Worm (Caenorhabditis elegans): Measurements from ENCODE around the gene F07G11.1.

F07G11.1 gene

DNA sequence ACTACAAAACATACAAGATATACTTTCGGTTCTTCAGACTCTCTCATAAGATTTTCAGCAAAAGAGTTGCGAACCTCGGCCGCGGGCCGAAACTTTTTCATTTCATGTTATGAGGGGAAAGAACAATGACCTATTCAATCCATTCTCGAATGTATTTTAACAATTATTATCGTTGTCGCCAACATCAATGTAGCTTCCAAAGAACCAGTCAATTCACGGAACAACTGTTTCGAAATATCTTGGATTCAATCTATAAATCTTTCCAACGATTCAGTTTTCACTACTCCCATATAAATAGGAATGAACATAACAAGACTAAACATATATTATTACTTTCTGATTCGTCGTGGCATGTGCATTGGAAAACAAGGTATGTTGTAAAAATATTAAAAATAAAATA lies at the start of gene F07G11.1:
Gene F07G11.1, plus strand, starts transcription at position 301 of the 400 bp plus-strand sequence.
- TF ChIP-seq tbx-37 (GFP tag; conservative IDR thresholded peaks at IDR 0.05) (no peak), hnd-1 (tag; optimal IDR thresholded peaks at IDR 0.05) (no peak), ceh-13 (GFP tag; optimal IDR thresholded peaks at IDR 0.05) (no peak), B0310.2 (tag; optimal IDR thresholded peaks at IDR 0.05) (no peak), hmbx-1 (tag; optimal IDR thresholded peaks at IDR 0.05) (no peak)

DNA sequence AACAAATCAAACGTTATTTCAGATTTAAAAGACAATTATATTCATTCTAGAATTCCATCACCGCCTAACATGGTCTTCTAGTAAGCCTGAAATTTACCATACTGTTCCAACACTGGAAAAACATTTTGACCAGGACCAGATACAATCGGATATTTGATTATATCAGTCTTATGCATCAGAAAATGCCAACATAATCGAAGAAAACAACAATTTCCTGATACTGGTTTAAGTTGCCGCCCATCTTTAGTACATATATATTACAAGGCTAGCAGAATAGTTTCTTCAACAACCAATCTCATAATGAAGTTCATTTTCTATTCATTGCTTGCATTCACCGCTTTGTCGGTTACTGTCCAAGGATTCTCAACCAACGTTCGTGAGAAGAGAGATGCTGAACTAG lies 48.2 kb upstream of the F07G11.1 start, which contains the start of gene C13A2.12:
Gene C13A2.12, plus strand, starts transcription at position 301 of the 400 bp plus-strand sequence.
- no peak for TF ChIP-seq F13C5.2 (tag; optimal IDR thresholded peaks at IDR 0.05)
- no peak for TF ChIP-seq tbx-11 (GFP tag; IDR thresholded peaks at IDR 0.05)
- TF ChIP-seq tra-4 (tag; optimal IDR thresholded peaks at IDR 0.05), result no peak
- TF ChIP-seq ceh-36 (tag; optimal IDR thresholded peaks at IDR 0.05), result no peak
- no peak for TF ChIP-seq ceh-13 (GFP tag; optimal IDR thresholded peaks at IDR 0.05)
- TF ChIP-seq hmg-4 (GFP tag; optimal IDR thresholded peaks at IDR 0.05), result no peak
- no peak for TF ChIP-seq flt-1 (GFP tag; IDR thresholded peaks at IDR 0.05)
- TF ChIP-seq hmbx-1 (tag; optimal IDR thresholded peaks at IDR 0.05), result no peak
- no peak for TF ChIP-seq aly-1 (tag; optimal IDR thresholded peaks at IDR 0.05)
- TF ChIP-seq pes-1 (GFP tag; IDR thresholded peaks at IDR 0.05), result no peak
- no peak for TF ChIP-seq sea-1 (GFP tag; conservative IDR thresholded peaks at IDR 0.05)

DNA sequence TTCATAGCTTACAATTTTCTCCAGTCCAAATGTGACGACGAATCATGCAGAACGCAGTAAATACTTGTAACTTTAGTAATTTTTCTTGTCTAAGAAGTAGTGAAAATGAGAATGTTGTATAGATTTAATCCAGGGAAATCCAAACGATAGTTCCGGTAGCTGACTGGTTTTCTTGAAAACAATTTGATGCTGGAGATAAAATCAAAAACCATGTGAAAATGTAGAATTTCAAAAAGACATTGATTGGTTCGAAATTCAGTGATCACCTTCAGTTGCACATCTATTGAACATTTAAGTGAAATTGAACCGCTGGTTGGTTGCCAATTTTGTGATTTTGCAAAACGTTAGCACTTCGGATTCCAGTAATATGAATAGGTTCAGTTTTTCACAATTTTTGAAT lies 43.1 kb upstream of the F07G11.1 start, which contains the start of gene C13A2.9:
Gene C13A2.9, minus strand, starts transcription at position 101 of the 400 bp plus-strand sequence.
- TF ChIP-seq hmg-4 (GFP tag; optimal IDR thresholded peaks at IDR 0.05) (no peak), ets-7 (tag; optimal IDR thresholded peaks at IDR 0.05) (no peak), flt-1 (GFP tag; IDR thresholded peaks at IDR 0.05) (no peak), ama-1 (optimal IDR thresholded peaks at IDR 0.05) (no peak), scrt-1 (GFP tag; IDR thresholded peaks at IDR 0.05) (no peak), aly-1 (tag; optimal IDR thresholded peaks at IDR 0.05) (no peak), sea-1 (GFP tag; conservative IDR thresholded peaks at IDR 0.05) (no peak), tra-4 (tag; optimal IDR thresholded peaks at IDR 0.05) (no peak), F13C5.2 (tag; optimal IDR thresholded peaks at IDR 0.05) (no peak), ceh-13 (GFP tag; optimal IDR thresholded peaks at IDR 0.05) (no peak), B0310.2 (tag; optimal IDR thresholded peaks at IDR 0.05) (no peak), hnd-1 (tag; optimal IDR thresholded peaks at IDR 0.05) (no peak), hmbx-1 (tag; optimal IDR thresholded peaks at IDR 0.05) (no peak), ceh-36 (tag; optimal IDR thresholded peaks at IDR 0.05) (no peak), tbx-11 (GFP tag; IDR thresholded peaks at IDR 0.05) (no peak), pes-1 (GFP tag; IDR thresholded peaks at IDR 0.05) (no peak), tbx-37 (GFP tag; conservative IDR thresholded peaks at IDR 0.05) (no peak)

DNA sequence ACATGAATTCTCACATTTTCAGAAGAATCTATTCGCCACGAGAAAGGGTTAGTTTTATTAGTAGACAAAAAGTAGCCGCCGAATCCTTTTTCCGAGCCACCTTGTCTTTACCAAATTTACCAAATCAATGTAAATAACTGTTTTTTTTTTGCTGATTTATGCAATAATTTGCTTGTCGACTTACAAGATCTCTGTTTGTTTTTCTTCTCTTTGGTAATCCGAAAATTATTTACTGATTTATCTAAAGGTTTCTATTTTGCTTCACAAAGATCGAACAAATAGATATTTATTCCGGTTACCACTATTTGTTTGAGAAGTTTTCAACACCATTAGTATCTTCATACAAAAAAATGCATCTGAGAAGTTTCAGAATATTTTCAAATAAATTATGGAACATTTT lies 41.2 kb upstream of the F07G11.1 start, which contains the start of gene C13A2.7:
Gene C13A2.7, plus strand, starts transcription at position 301 of the 400 bp plus-strand sequence.
- TF ChIP-seq ceh-13 (GFP tag; optimal IDR thresholded peaks at IDR 0.05) (no peak), ets-7 (tag; optimal IDR thresholded peaks at IDR 0.05) (no peak), sea-1 (GFP tag; conservative IDR thresholded peaks at IDR 0.05) (no peak), hmbx-1 (tag; optimal IDR thresholded peaks at IDR 0.05) (no peak), scrt-1 (GFP tag; IDR thresholded peaks at IDR 0.05) (no peak), aly-1 (tag; optimal IDR thresholded peaks at IDR 0.05) (no peak), tbx-37 (GFP tag; conservative IDR thresholded peaks at IDR 0.05) (no peak), tra-4 (tag; optimal IDR thresholded peaks at IDR 0.05) (no peak), ama-1 (optimal IDR thresholded peaks at IDR 0.05) (no peak), F13C5.2 (tag; optimal IDR thresholded peaks at IDR 0.05) (no peak), hnd-1 (tag; optimal IDR thresholded peaks at IDR 0.05) (no peak), B0310.2 (tag; optimal IDR thresholded peaks at IDR 0.05) (no peak), pes-1 (GFP tag; IDR thresholded peaks at IDR 0.05) (no peak), tbx-11 (GFP tag; IDR thresholded peaks at IDR 0.05) (no peak), flt-1 (GFP tag; IDR thresholded peaks at IDR 0.05) (no peak), ceh-36 (tag; optimal IDR thresholded peaks at IDR 0.05) (no peak)

DNA sequence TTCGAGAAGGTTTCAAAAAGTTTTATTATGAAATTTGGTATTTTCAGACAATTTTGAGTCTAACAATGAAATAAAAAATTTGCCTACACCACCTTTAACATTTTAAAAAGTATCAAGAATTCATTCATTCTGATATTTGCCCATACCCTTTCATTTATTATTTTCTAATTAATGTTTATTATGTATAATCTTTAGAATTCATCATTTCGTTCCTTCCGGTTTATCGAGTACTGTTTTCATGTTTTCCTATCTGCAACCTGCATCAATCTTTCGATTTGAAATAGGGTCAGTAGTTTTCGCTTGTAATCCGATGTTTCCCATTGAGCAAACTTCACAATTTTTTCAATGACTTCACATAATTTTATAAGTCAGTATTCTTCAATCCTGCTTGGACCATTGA lies 37.8 kb upstream of the F07G11.1 start, which contains the start of gene C13A2.6:
Gene C13A2.6, plus strand, starts transcription at position 301 of the 400 bp plus-strand sequence.
- no peak for TF ChIP-seq aly-1 (tag; optimal IDR thresholded peaks at IDR 0.05)

DNA sequence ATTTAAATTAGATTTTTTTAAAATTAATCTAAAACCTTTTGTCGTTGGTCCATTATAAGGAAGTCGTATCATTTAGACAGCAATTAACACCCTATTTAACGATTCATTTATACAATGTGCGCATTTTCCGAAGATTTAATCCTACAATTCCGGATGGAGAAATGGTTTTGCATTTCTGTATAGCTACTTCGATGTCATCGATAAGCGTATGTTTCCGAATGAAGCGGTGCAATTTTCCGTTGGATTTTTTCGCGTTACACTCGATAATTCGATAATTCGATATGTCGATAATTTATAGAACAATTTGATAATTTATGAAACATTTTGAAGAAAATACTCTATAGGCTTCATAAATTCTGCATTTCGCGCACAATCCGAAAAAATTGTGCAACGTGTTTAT lies 32.2 kb upstream of the F07G11.1 start, which contains the start of gene C13A2.10:
Gene C13A2.10, minus strand, starts transcription at position 101 of the 400 bp plus-strand sequence.
- no peak for TF ChIP-seq flt-1 (GFP tag; IDR thresholded peaks at IDR 0.05)
- TF ChIP-seq scrt-1 (GFP tag; IDR thresholded peaks at IDR 0.05), result no peak
- no peak for TF ChIP-seq B0310.2 (tag; optimal IDR thresholded peaks at IDR 0.05)
- TF ChIP-seq tbx-11 (GFP tag; IDR thresholded peaks at IDR 0.05), result no peak
- no peak for TF ChIP-seq ceh-13 (GFP tag; optimal IDR thresholded peaks at IDR 0.05)
- no peak for TF ChIP-seq ama-1 (optimal IDR thresholded peaks at IDR 0.05)
- no peak for TF ChIP-seq hmg-4 (GFP tag; optimal IDR thresholded peaks at IDR 0.05)
- TF ChIP-seq ceh-36 (tag; optimal IDR thresholded peaks at IDR 0.05), result no peak
- TF ChIP-seq F13C5.2 (tag; optimal IDR thresholded peaks at IDR 0.05), result no peak
- TF ChIP-seq tbx-37 (GFP tag; conservative IDR thresholded peaks at IDR 0.05), result no peak
- no peak for TF ChIP-seq hnd-1 (tag; optimal IDR thresholded peaks at IDR 0.05)
- TF ChIP-seq ets-7 (tag; optimal IDR thresholded peaks at IDR 0.05), result no peak

DNA sequence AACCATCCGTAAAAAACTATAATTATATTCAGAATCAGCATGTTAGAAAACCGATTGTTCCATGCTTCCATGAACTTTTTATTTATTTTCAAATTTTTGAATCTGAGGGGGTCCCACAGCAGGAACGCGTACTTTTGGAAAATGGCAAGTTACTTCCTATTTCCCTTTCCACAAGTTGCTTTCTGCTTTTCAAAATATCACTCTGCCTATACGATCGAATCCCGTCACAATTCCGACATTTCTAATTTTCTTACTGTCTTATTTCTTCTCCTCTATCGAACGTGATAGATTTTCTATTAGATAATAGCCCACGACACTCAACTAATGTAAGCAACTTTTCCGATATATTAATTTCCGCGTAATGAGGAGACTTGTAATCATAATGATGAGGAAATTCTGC lies 31.7 kb upstream of the F07G11.1 start, which contains the start of gene C13A2.5:
Gene C13A2.5, plus strand, starts transcription at position 301 of the 400 bp plus-strand sequence.
- TF ChIP-seq tra-4 (tag; optimal IDR thresholded peaks at IDR 0.05), result no peak
- no peak for TF ChIP-seq tbx-37 (GFP tag; conservative IDR thresholded peaks at IDR 0.05)
- TF ChIP-seq ama-1 (optimal IDR thresholded peaks at IDR 0.05), result no peak
- TF ChIP-seq hmg-4 (GFP tag; optimal IDR thresholded peaks at IDR 0.05), result no peak

DNA sequence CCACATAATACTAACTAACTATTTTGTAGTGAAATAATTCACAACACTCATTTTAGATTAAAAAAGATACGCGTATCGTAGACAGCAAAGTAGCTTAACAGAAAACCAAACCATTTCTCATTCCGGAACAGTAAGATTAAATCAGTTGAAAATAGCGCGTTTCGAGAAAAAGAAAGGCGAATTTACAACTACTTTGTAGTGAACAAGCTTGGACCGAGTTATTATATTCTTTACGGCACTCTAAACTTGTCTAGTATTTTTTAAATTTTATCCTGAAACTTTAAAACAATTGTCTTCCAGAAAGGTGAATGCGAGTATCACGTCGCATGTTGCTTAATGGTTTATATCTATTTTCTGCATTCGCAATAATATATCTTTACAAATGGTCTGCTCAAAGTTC lies 28.1 kb upstream of the F07G11.1 start, which contains the start of gene C13A2.4:
Gene C13A2.4, plus strand, starts transcription at position 301 of the 400 bp plus-strand sequence.
- TF ChIP-seq F13C5.2 (tag; optimal IDR thresholded peaks at IDR 0.05) (no peak), hmg-4 (GFP tag; optimal IDR thresholded peaks at IDR 0.05) (no peak), ama-1 (optimal IDR thresholded peaks at IDR 0.05) (no peak), ceh-36 (tag; optimal IDR thresholded peaks at IDR 0.05) (no peak), ets-7 (tag; optimal IDR thresholded peaks at IDR 0.05) (no peak), scrt-1 (GFP tag; IDR thresholded peaks at IDR 0.05) (no peak), tbx-11 (GFP tag; IDR thresholded peaks at IDR 0.05) (no peak), ceh-13 (GFP tag; optimal IDR thresholded peaks at IDR 0.05) (no peak), hmbx-1 (tag; optimal IDR thresholded peaks at IDR 0.05) (no peak), tbx-37 (GFP tag; conservative IDR thresholded peaks at IDR 0.05) (no peak)
